Fruit fly (Drosophila melanogaster): ENCODE measurements around the gene CG10638.

Gene CG10638

dm6 chr3L:12501249-12501648 lies at the start of gene CG10638, which contains the start of gene CG10681:
Gene CG10638 (minus strand): TSS chr3L:12501311.
Gene CG10681 (plus strand): TSS chr3L:12501513.
- peak; percentile 3 for TF ChIP-seq CG9948 (tag; optimal IDR thresholded peaks at IDR 0.05)
- TF ChIP-seq EcR (GFP tag; optimal IDR thresholded peaks at IDR 0.05), result no peak
- TF ChIP-seq CG17806 (tag; optimal IDR thresholded peaks at IDR 0.05), result peak; percentile 11
- TF ChIP-seq Ets98B (GFP tag; IDR thresholded peaks at IDR 0.05), result no peak
- no peak for TF ChIP-seq Pif1A (GFP tag; optimal IDR thresholded peaks at IDR 0.05)
- no peak for TF ChIP-seq CG12605 (GFP tag; IDR thresholded peaks at IDR 0.05)
- no peak for TF ChIP-seq CG8301 (tag; optimal IDR thresholded peaks at IDR 0.05)
- TF ChIP-seq Snoo (tag; optimal IDR thresholded peaks at IDR 0.05), result peak; percentile 27
- no peak for TF ChIP-seq gl (tag; optimal IDR thresholded peaks at IDR 0.05)
- TF ChIP-seq CG8159 (tag; optimal IDR thresholded peaks at IDR 0.05), result peak; percentile 16
- TF ChIP-seq CG15710 (tag; optimal IDR thresholded peaks at IDR 0.05), result peak; percentile 40

dm6 chr3L:12549471-12549870 lies 48.4 kb upstream of the CG10638 start:
- TF ChIP-seq Pif1B (GFP tag; optimal IDR thresholded peaks at IDR 0.05) (no peak), CG8159 (tag; optimal IDR thresholded peaks at IDR 0.05) (peak; percentile 20)

- TF ChIP-seq Pif1B (GFP tag; optimal IDR thresholded peaks at IDR 0.05) (no peak), CG17806 (tag; optimal IDR thresholded peaks at IDR 0.05) (no peak), CG14655 (GFP tag; optimal IDR thresholded peaks at IDR 0.05) (no peak), Pif1A (GFP tag; optimal IDR thresholded peaks at IDR 0.05) (no peak), rn (GFP tag; IDR thresholded peaks at IDR 0.05) (no peak), CG13204 (GFP tag; optimal IDR thresholded peaks at IDR 0.05) (no peak), CG8159 (tag; optimal IDR thresholded peaks at IDR 0.05) (no peak), D1 (tag; optimal IDR thresholded peaks at IDR 0.05) (no peak), CG4496 (GFP tag; IDR thresholded peaks at IDR 0.05) (no peak), gl (tag; optimal IDR thresholded peaks at IDR 0.05) (no peak), Snoo (tag; optimal IDR thresholded peaks at IDR 0.05) (no peak), EcR (GFP tag; optimal IDR thresholded peaks at IDR 0.05) (no peak), CG9948 (tag; optimal IDR thresholded peaks at IDR 0.05) (no peak)
These were observed 36.0 kb upstream of the CG10638 start, which contains the start of gene CG4069 for dm6 chr3L:12537123-12537522. Gene CG4069 (minus strand): TSS chr3L:12537315.

- TF ChIP-seq CG8301 (tag; optimal IDR thresholded peaks at IDR 0.05) (no peak), CG32121 (GFP tag; IDR thresholded peaks at IDR 0.05) (no peak), EcR (GFP tag; optimal IDR thresholded peaks at IDR 0.05) (no peak), Pif1B (GFP tag; optimal IDR thresholded peaks at IDR 0.05) (no peak), rn (GFP tag; IDR thresholded peaks at IDR 0.05) (no peak), gl (tag; optimal IDR thresholded peaks at IDR 0.05) (no peak)
These were observed 33.2 kb upstream of the CG10638 start, which contains the start of gene Pmm2 for dm6 chr3L:12534318-12534717. Gene Pmm2 (plus strand): TSS chr3L:12534590.

- TF ChIP-seq rn (GFP tag; IDR thresholded peaks at IDR 0.05) (peak; percentile 71), Pif1B (GFP tag; optimal IDR thresholded peaks at IDR 0.05) (peak; percentile 66), CG12605 (GFP tag; IDR thresholded peaks at IDR 0.05) (peak; percentile 97), CG13204 (GFP tag; optimal IDR thresholded peaks at IDR 0.05) (no peak), fd96Ca (GFP tag; IDR thresholded peaks at IDR 0.05) (no peak; the same call in 2 of the 3 replicates), CG32121 (GFP tag; IDR thresholded peaks at IDR 0.05) (peak; percentile 95), EcR (GFP tag; optimal IDR thresholded peaks at IDR 0.05) (no peak), CG8301 (tag; optimal IDR thresholded peaks at IDR 0.05) (peak; percentile 87), D1 (tag; optimal IDR thresholded peaks at IDR 0.05) (peak; percentile 32), CG14655 (GFP tag; optimal IDR thresholded peaks at IDR 0.05) (no peak), gl (tag; optimal IDR thresholded peaks at IDR 0.05) (peak; percentile 49), CG34367 (tag; optimal IDR thresholded peaks at IDR 0.05) (peak; percentile 10), Pif1A (GFP tag; optimal IDR thresholded peaks at IDR 0.05) (peak; percentile 64), CG4496 (GFP tag; IDR thresholded peaks at IDR 0.05) (peak; percentile 95), CG15710 (tag; optimal IDR thresholded peaks at IDR 0.05) (peak; percentile 72), CG17806 (tag; optimal IDR thresholded peaks at IDR 0.05) (peak; percentile 84), CG9948 (tag; optimal IDR thresholded peaks at IDR 0.05) (peak; percentile 88), Ets98B (GFP tag; IDR thresholded peaks at IDR 0.05) (peak; percentile 88), CG8159 (tag; optimal IDR thresholded peaks at IDR 0.05) (peak; percentile 92), CG10348 (GFP tag; IDR thresholded peaks at IDR 0.05) (peak; percentile 91), Snoo (tag; optimal IDR thresholded peaks at IDR 0.05) (peak; percentile 74)
These were observed 32.4 kb upstream of the CG10638 start, which contains the start of the genes Tsf2 and CG34242 for dm6 chr3L:12533392-12534070. Gene Tsf2 (minus strand): TSS chr3L:12533724. Gene CG34242 (plus strand): TSS chr3L:12533996.

dm6 chr3L:12532220-12532619 lies 31.1 kb upstream of the CG10638 start:
- TF ChIP-seq CG9948 (tag; optimal IDR thresholded peaks at IDR 0.05), result no peak
- no peak for TF ChIP-seq CG17806 (tag; optimal IDR thresholded peaks at IDR 0.05)
- no peak for TF ChIP-seq CG10348 (GFP tag; IDR thresholded peaks at IDR 0.05)
- no peak for TF ChIP-seq CG8159 (tag; optimal IDR thresholded peaks at IDR 0.05)
- no peak for TF ChIP-seq EcR (GFP tag; optimal IDR thresholded peaks at IDR 0.05)

dm6 chr3L:12530044-12530443 lies 28.9 kb upstream of the CG10638 start, which contains the start of gene nst:
Gene nst (minus strand): TSS chr3L:12530171.
- TF ChIP-seq CG34367 (tag; optimal IDR thresholded peaks at IDR 0.05), result no peak
- TF ChIP-seq fd96Ca (GFP tag; IDR thresholded peaks at IDR 0.05), result no peak
- no peak for TF ChIP-seq CG8159 (tag; optimal IDR thresholded peaks at IDR 0.05)
- TF ChIP-seq CG15710 (tag; optimal IDR thresholded peaks at IDR 0.05), result no peak
- TF ChIP-seq CG12605 (GFP tag; IDR thresholded peaks at IDR 0.05), result no peak
- no peak for TF ChIP-seq Pif1B (GFP tag; optimal IDR thresholded peaks at IDR 0.05)
- TF ChIP-seq CG13204 (GFP tag; optimal IDR thresholded peaks at IDR 0.05), result no peak
- TF ChIP-seq Pif1A (GFP tag; optimal IDR thresholded peaks at IDR 0.05), result no peak
- TF ChIP-seq CG10348 (GFP tag; IDR thresholded peaks at IDR 0.05), result no peak
- TF ChIP-seq Snoo (tag; optimal IDR thresholded peaks at IDR 0.05), result no peak
- TF ChIP-seq D1 (tag; optimal IDR thresholded peaks at IDR 0.05), result no peak
- TF ChIP-seq CG9948 (tag; optimal IDR thresholded peaks at IDR 0.05), result no peak
- no peak for TF ChIP-seq CG8301 (tag; optimal IDR thresholded peaks at IDR 0.05)

All from whole organism, pupa.